Fruit fly (Drosophila melanogaster): ENCODE measurements around the gene Larp4B.

Larp4B gene

DNA sequence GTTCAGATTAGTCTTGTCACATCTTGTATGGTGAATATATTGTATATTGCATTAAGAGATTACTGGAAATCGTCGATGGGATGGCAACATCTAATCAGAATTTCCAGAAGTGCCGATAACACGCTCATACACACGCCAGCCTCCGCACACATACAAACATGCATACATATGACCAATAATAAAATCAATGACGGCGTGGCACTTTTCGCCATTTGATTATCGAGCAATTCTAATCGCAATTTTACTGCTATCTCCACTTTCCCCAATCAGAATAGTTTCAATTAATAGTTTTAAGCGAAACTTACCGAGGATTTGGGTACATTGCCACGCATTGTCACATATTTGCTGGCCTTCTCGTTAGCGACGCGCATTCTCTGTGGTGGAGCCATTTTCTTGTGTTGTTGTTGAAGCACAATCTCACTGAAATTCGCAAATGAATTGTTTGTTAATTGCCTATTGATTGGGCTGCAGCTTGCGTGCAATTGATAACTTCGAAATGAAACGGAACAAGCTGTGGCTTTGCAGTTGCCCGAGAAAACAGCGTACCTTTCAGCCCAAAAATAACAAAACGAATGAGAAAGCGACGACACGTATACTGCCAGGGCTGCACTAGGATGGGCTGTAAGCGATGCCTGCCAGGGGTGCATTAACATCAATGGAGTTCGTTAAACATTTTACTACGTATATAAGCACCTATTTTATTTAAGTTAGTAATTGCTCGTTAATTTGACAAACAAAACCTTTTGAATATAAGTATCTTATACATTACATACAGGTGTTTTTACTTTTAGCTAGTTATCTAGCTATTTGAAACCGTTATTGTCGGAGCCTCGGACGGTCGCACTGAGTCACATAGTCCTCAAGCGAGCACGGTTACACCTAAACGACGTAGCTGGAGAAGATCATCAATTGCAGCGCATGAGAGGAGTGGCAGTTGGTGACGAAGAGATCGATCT is 25.9 kb upstream of the Larp4B start, which contains the start of the genes CG32276 and gry (continued):
- TF ChIP-seq tgo (GFP tag; IDR thresholded peaks at IDR 0.05) = peak; percentile 73
- TF ChIP-seq lab (GFP tag; optimal IDR thresholded peaks at IDR 0.05) = peak; percentile 87
- TF ChIP-seq Poxn (GFP tag; IDR thresholded peaks at IDR 0.05) = peak; percentile 62
- TF ChIP-seq ham (GFP tag; IDR thresholded peaks at IDR 0.05) = no peak
- peak; percentile 60 for TF ChIP-seq CG11723 (GFP tag; optimal IDR thresholded peaks at IDR 0.05)
- 0 out of 3 replicates have a peak, but pooled peaks have one; percentile 32 for TF ChIP-seq CG2199 (GFP tag; IDR thresholded peaks at IDR 0.05)
- TF ChIP-seq org-1 (GFP tag; optimal IDR thresholded peaks at IDR 0.05) = peak; percentile 30
- TF ChIP-seq Bgb (GFP tag; IDR thresholded peaks at IDR 0.05; ENCODE audit: partially characterized antibody) = no peak; the same call in 1 of the 2 replicates
- peak; percentile 67 for TF ChIP-seq slp2 (GFP tag; optimal IDR thresholded peaks at IDR 0.05)
- no peak for TF ChIP-seq CG11560 (tag; IDR thresholded peaks at IDR 0.05)
- peak; percentile 74 for TF ChIP-seq chm (GFP tag; IDR thresholded peaks at IDR 0.05)
- no peak for TF ChIP-seq Doc2 (GFP tag; IDR thresholded peaks at IDR 0.05)
- peak; percentile 97 for TF ChIP-seq Med (GFP tag)
- peak; percentile 81 for TF ChIP-seq Atf-2 (GFP tag; optimal IDR thresholded peaks at IDR 0.05)
- no peak for TF ChIP-seq CG17612 (GFP tag; IDR thresholded peaks at IDR 0.05)
- peak; percentile 75 for TF ChIP-seq CG34376 (GFP tag; optimal IDR thresholded peaks at IDR 0.05)
- peak; percentile 48 for TF ChIP-seq crc (GFP tag; optimal IDR thresholded peaks at IDR 0.05)
- TF ChIP-seq shn (GFP tag; optimal IDR thresholded peaks at IDR 0.05) = peak; percentile 65
- peak; percentile 94 for TF ChIP-seq sens (GFP tag)
- no peak for TF ChIP-seq CG7963 (GFP tag; IDR thresholded peaks at IDR 0.05; ENCODE audit: partially characterized antibody)
- no peak; the same call in 2 of the 3 replicates for TF ChIP-seq sr (GFP tag; IDR thresholded peaks at IDR 0.05)
- peak; percentile 76 to 81 for TF ChIP-seq dpn (GFP tag; optimal IDR thresholded peaks at IDR 0.05)
- TF ChIP-seq CG10462 (GFP tag; optimal IDR thresholded peaks at IDR 0.05) = peak; percentile 66
- no peak for TF ChIP-seq CkIIα-i1 (GFP tag; IDR thresholded peaks at IDR 0.05)
- TF ChIP-seq CG34422 (GFP tag; IDR thresholded peaks at IDR 0.05) = peak; percentile 73
- TF ChIP-seq CG10543 (GFP tag; optimal IDR thresholded peaks at IDR 0.05) = peak; percentile 79
- peak; percentile 66 for TF ChIP-seq CG1602 (GFP tag; optimal IDR thresholded peaks at IDR 0.05)
- no peak for TF ChIP-seq bigmax (GFP tag; optimal IDR thresholded peaks at IDR 0.05)
- TF ChIP-seq ewg (GFP tag; optimal IDR thresholded peaks at IDR 0.05) = peak; percentile 72
- TF ChIP-seq Ravus (GFP tag; IDR thresholded peaks at IDR 0.05) = no peak
- peak; percentile 53 for TF ChIP-seq E2f1 (GFP tag; IDR thresholded peaks at IDR 0.05)
- TF ChIP-seq CG1603 (tag; optimal IDR thresholded peaks at IDR 0.05) = peak; percentile 86
- TF ChIP-seq CG8290 (GFP tag; optimal IDR thresholded peaks at IDR 0.05) = no peak
- peak in 1 of 2 experiments; percentile 15 for TF ChIP-seq CG8290 (tag; optimal IDR thresholded peaks at IDR 0.05)
- no peak for TF ChIP-seq schlank (tag; optimal IDR thresholded peaks at IDR 0.05)
- peak; percentile 67 for TF ChIP-seq BEAF-32 (GFP tag; optimal IDR thresholded peaks at IDR 0.05)
- peak in 1 of 2 experiments; percentile 83 for TF ChIP-seq Pdp1 (GFP tag; optimal IDR thresholded peaks at IDR 0.05)
- TF ChIP-seq Dip2 (GFP tag; IDR thresholded peaks at IDR 0.05) = no peak
- peak; percentile 71 for TF ChIP-seq her (GFP tag; optimal IDR thresholded peaks at IDR 0.05)
- TF ChIP-seq CG18599 (GFP tag; optimal IDR thresholded peaks at IDR 0.05) = peak; percentile 87
- peak; percentile 64 for TF ChIP-seq Elba2 (GFP tag; optimal IDR thresholded peaks at IDR 0.05)
- TF ChIP-seq CG10565 (GFP tag; optimal IDR thresholded peaks at IDR 0.05) = peak; percentile 26
- peak; percentile 70 for TF ChIP-seq Aef1 (GFP tag; IDR thresholded peaks at IDR 0.05)
- TF ChIP-seq CG6791 (GFP tag; IDR thresholded peaks at IDR 0.05; ENCODE audit: partially characterized antibody) = no peak
- peak; percentile 69 for TF ChIP-seq caup (GFP tag; optimal IDR thresholded peaks at IDR 0.05; ENCODE audit: severe bottlenecking)
- TF ChIP-seq CG30020 (tag; optimal IDR thresholded peaks at IDR 0.05) = peak; percentile 78
- peak; percentile 44 for TF ChIP-seq ranshi (GFP tag; IDR thresholded peaks at IDR 0.05)
- no peak for TF ChIP-seq Asciz (GFP tag; optimal IDR thresholded peaks at IDR 0.05)
- no peak for TF ChIP-seq CG10321 (GFP tag; IDR thresholded peaks at IDR 0.05)

Data from whole organism, embryonic.